Fruit fly (Drosophila melanogaster): ENCODE results near the gene Sry-beta.

Sry-beta gene

DNA sequence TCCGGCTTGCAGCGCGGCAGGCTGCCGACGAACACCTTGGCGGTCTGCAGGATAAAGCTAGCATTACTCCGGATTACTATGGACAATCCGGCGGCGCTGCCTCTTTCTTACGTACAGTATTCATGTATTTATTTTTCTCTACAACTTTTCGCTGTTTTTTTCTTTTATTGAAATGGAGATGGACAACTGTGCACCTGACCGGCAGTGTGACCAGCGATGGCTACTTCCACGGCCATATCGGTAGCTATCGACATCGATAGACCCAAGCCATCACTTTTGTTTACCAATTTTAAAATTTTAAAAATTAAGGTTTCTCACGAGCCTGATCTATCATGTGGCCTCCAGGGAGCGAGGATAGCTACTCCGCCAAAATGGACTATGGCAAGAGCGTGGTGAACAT lies 44.5 kb upstream of the Sry-beta start, which contains the start of the genes CG7903 and Sas-6 (continued):
- TF ChIP-seq ATbp (GFP tag; optimal IDR thresholded peaks at IDR 0.05) (no peak), Tbp (GFP tag; optimal IDR thresholded peaks at IDR 0.05) (no peak), Sox100B (GFP tag; optimal IDR thresholded peaks at IDR 0.05) (no peak), mirr (GFP tag; optimal IDR thresholded peaks at IDR 0.05) (no peak), az2 (GFP tag; optimal IDR thresholded peaks at IDR 0.05) (no peak), wor (GFP tag; IDR thresholded peaks at IDR 0.05) (no peak), E2f2 (GFP tag; IDR thresholded peaks at IDR 0.05) (peak; percentile 79), row (GFP tag; IDR thresholded peaks at IDR 0.05) (peak; percentile 32; the same call in 1 of the 3 replicates), chinmo (GFP tag; IDR thresholded peaks at IDR 0.05; ENCODE audit: partially characterized antibody) (peak; percentile 65; the same call in 1 of the 4 replicates), nmo (GFP tag; optimal IDR thresholded peaks at IDR 0.05) (peak; percentile 20), CG8924 (tag; optimal IDR thresholded peaks at IDR 0.05) (peak; percentile 4), ssp (GFP tag; IDR thresholded peaks at IDR 0.05) (no peak), CG4424 (GFP tag; optimal IDR thresholded peaks at IDR 0.05) (no peak), CG34422 (GFP tag; IDR thresholded peaks at IDR 0.05) (0 out of 3 replicates have a peak, but pooled peaks have one; percentile 40), Ravus (GFP tag; IDR thresholded peaks at IDR 0.05) (no peak), Bgb (GFP tag; IDR thresholded peaks at IDR 0.05; ENCODE audit: partially characterized antibody) (peak; percentile 85), Trl (optimal IDR thresholded peaks at IDR 0.05) (no peak), Trl (GFP tag; optimal IDR thresholded peaks at IDR 0.05) (peak; percentile 9), nerfin-2 (GFP tag; IDR thresholded peaks at IDR 0.05; ENCODE audit: partially characterized antibody) (peak; percentile 56; the same call in 1 of the 2 replicates), ftz-f1 (GFP tag; optimal IDR thresholded peaks at IDR 0.05) (no peak), en (GFP tag; optimal IDR thresholded peaks at IDR 0.05) (no peak), CG1603 (tag; optimal IDR thresholded peaks at IDR 0.05) (peak; percentile 31), bigmax (GFP tag; optimal IDR thresholded peaks at IDR 0.05) (no peak), Meics (GFP tag; optimal IDR thresholded peaks at IDR 0.05) (peak; percentile 92), MTF-1 (GFP tag; optimal IDR thresholded peaks at IDR 0.05; ENCODE audit: borderline replicate concordance) (no peak), CG6765 (GFP tag; optimal IDR thresholded peaks at IDR 0.05) (no peak), CG6654 (GFP tag; optimal IDR thresholded peaks at IDR 0.05) (no peak), vnd (GFP tag; IDR thresholded peaks at IDR 0.05; ENCODE audit: partially characterized antibody) (peak; percentile 63), CG6791 (GFP tag; IDR thresholded peaks at IDR 0.05; ENCODE audit: partially characterized antibody) (peak; percentile 88), CG17328 (GFP tag; IDR thresholded peaks at IDR 0.05) (no peak), Sin3A (optimal IDR thresholded peaks at IDR 0.05) (peak; percentile 63), trem (tag; optimal IDR thresholded peaks at IDR 0.05) (peak; percentile 33), CG2116 (GFP tag; optimal IDR thresholded peaks at IDR 0.05) (peak; percentile 92), hkb (optimal IDR thresholded peaks at IDR 0.05) (no peak), hkb (GFP tag; IDR thresholded peaks at IDR 0.05) (no peak), Opbp (GFP tag; IDR thresholded peaks at IDR 0.05; ENCODE audit: partially characterized antibody) (peak; percentile 60; the same call in 1 of the 3 replicates), Vsx1 (GFP tag; optimal IDR thresholded peaks at IDR 0.05) (no peak), Scr (GFP tag; IDR thresholded peaks at IDR 0.05; ENCODE audit: partially characterized antibody) (peak; percentile 75), CG17912 (GFP tag; optimal IDR thresholded peaks at IDR 0.05) (no peak), Adf1 (GFP tag; IDR thresholded peaks at IDR 0.05) (no peak), NC2β (GFP tag; optimal IDR thresholded peaks at IDR 0.05) (no peak), Elba2 (GFP tag; optimal IDR thresholded peaks at IDR 0.05) (no peak), MESR4 (GFP tag; optimal IDR thresholded peaks at IDR 0.05) (peak; percentile 71), gt (GFP tag; IDR thresholded peaks at IDR 0.05) (no peak), tna (GFP tag; IDR thresholded peaks at IDR 0.05; ENCODE audit: partially characterized antibody) (peak; percentile 43; the same call in 1 of the 2 replicates), CG16863 (GFP tag; optimal IDR thresholded peaks at IDR 0.05) (no peak), CG13123 (GFP tag; optimal IDR thresholded peaks at IDR 0.05) (no peak), slou (GFP tag; optimal IDR thresholded peaks at IDR 0.05) (no peak), chm (GFP tag; IDR thresholded peaks at IDR 0.05) (no peak), her (GFP tag; optimal IDR thresholded peaks at IDR 0.05) (no peak), CG30403 (GFP tag; optimal IDR thresholded peaks at IDR 0.05) (peak; percentile 2), CG10321 (GFP tag; IDR thresholded peaks at IDR 0.05) (no peak)

Data from whole organism, embryonic.